Fruit fly (Drosophila melanogaster) whole organism, wandering third instar larva: Measurements from ENCODE around the gene escl.

Source experiments
- CG9705 ChIP-seq: fragments of 200-800 bp; sonication (Bioruptor generic); optimal IDR thresholded peaks from 2 replicates; lab custom pipeline; 2018; ENCODE audit warnings: missing biosample characterization, mild to moderate bottlenecking, missing genetic modification characterization
- CrebA ChIP-seq: fragments of 200-800 bp; sonication (Bioruptor generic); optimal IDR thresholded peaks from 2 replicates; lab custom pipeline; 2016; ENCODE audit warnings: missing biosample characterization, mild to moderate bottlenecking, missing genetic modification characterization, borderline replicate concordance
- HLH106 ChIP-seq: fragments of 200-800 bp; optimal IDR thresholded peaks from 3 replicates; lab custom pipeline; 2019; ENCODE audit warnings: missing biosample characterization, mild to moderate bottlenecking, missing genetic modification characterization, moderate library complexity
- Hnf4 ChIP-seq: fragments of 200-800 bp; sonication (Bioruptor generic); optimal IDR thresholded peaks from 2 replicates; lab custom pipeline; 2016; ENCODE audit warnings: missing biosample characterization, mild to moderate bottlenecking, missing genetic modification characterization
- Hr78 ChIP-seq: fragments of >200 bp; optimal IDR thresholded peaks from 2 replicates; lab custom pipeline; 2017; ENCODE audit warnings: missing biosample characterization, missing genetic modification characterization
- Hr83 ChIP-seq: fragments of 200-300 bp; sonication (Bioruptor generic); optimal IDR thresholded peaks from 2 replicates; lab custom pipeline; 2016; ENCODE audit warnings: missing biosample characterization, mild to moderate bottlenecking, missing genetic modification characterization, moderate library complexity; ENCODE audit not compliant: poor library complexity, severe bottlenecking
- Jra ChIP-seq: sonication (Bioruptor generic); optimal IDR thresholded peaks from 2 replicates; lab custom pipeline; 2016; ENCODE audit warnings: missing biosample characterization, missing genetic modification characterization
- N ChIP-seq: fragments of >200 bp; optimal IDR thresholded peaks from 2 replicates; lab custom pipeline; 2018; ENCODE audit warnings: missing biosample characterization, missing external identifiers, missing genetic modification characterization
- OdsH ChIP-seq: fragments of 200-800 bp; sonication (Bioruptor generic); optimal IDR thresholded peaks from 2 replicates; lab custom pipeline; 2016; ENCODE audit warnings: missing biosample characterization, mild to moderate bottlenecking, missing genetic modification characterization
- Rel ChIP-seq, 2 experiments: fragments of 200-800 bp; sonication (Bioruptor generic) in 1 of 2; optimal IDR thresholded peaks; 2 replicates in 1 of 2; 3 replicates in 1 of 2; lab custom pipeline; 2016 to 2019; ENCODE audit warnings: mild to moderate bottlenecking in 2 of 2, missing biosample characterization in 2 of 2, missing genetic modification characterization in 2 of 2, moderate library complexity in 1 of 2
- Sp1 ChIP-seq: fragments of 200-800 bp; sonication (Bioruptor generic); optimal IDR thresholded peaks from 3 replicates; lab custom pipeline; 2019; ENCODE audit warnings: missing biosample characterization, mild to moderate bottlenecking, missing genetic modification characterization, moderate library complexity
- br ChIP-seq: fragments of 200-800 bp; sonication (Bioruptor generic); optimal IDR thresholded peaks from 2 replicates; lab custom pipeline; 2016; ENCODE audit warnings: missing biosample characterization, missing genetic modification characterization
- brk ChIP-seq: fragments of 200-800 bp; sonication (Bioruptor generic); optimal IDR thresholded peaks from 2 replicates; lab custom pipeline; 2016; ENCODE audit warnings: missing biosample characterization, mild to moderate bottlenecking, missing genetic modification characterization
- dl ChIP-seq, 2 experiments: fragments of 175-275, 200-275 bp in 1 of 2; fragments of 200-275 bp in 1 of 2; sonication (Bioruptor generic); optimal IDR thresholded peaks; lab custom pipeline; 2018; ENCODE audit warnings: mild to moderate bottlenecking in 2 of 2, missing biosample characterization in 2 of 2, missing genetic modification characterization in 2 of 2, moderate library complexity in 2 of 2; ENCODE audit not compliant: partially characterized antibody in 2 of 2, insufficient read depth in 1 of 2
- dsf ChIP-seq: sonication (Bioruptor generic); optimal IDR thresholded peaks from 2 replicates; lab custom pipeline; 2016; ENCODE audit warnings: missing biosample characterization, missing genetic modification characterization, borderline replicate concordance
- ey ChIP-seq: fragments of 200-800 bp; sonication (Bioruptor generic); optimal IDR thresholded peaks from 2 replicates; lab custom pipeline; 2016; ENCODE audit warnings: missing biosample characterization, missing genetic modification characterization
- foxo ChIP-seq, 2 experiments: fragments of 200-800 bp; sonication (Bioruptor generic); optimal IDR thresholded peaks; 2 replicates in 1 of 2; 3 replicates in 1 of 2; lab custom pipeline; 2016 to 2017; ENCODE audit warnings: missing biosample characterization in 2 of 2, missing genetic modification characterization in 2 of 2
- fru ChIP-seq: fragments of 200-800 bp; sonication (Bioruptor generic); optimal IDR thresholded peaks from 3 replicates; lab custom pipeline; 2016; ENCODE audit warnings: missing biosample characterization, mild to moderate bottlenecking, missing genetic modification characterization
- h ChIP-seq: fragments of 200-800 bp; sonication (Bioruptor generic); optimal IDR thresholded peaks from 3 replicates; lab custom pipeline; 2016; ENCODE audit warnings: missing biosample characterization, mild to moderate bottlenecking, missing genetic modification characterization
- psq ChIP-seq: fragments of 200-800 bp; sonication (Bioruptor generic); optimal IDR thresholded peaks from 3 replicates; lab custom pipeline; 2017; ENCODE audit warnings: missing biosample characterization, mild to moderate bottlenecking, missing genetic modification characterization, moderate library complexity
- rgr ChIP-seq: fragments of 200-800 bp; sonication (Bioruptor generic); optimal IDR thresholded peaks from 3 replicates; lab custom pipeline; 2016; ENCODE audit warnings: missing biosample characterization, mild to moderate bottlenecking, missing genetic modification characterization
- sage ChIP-seq: fragments of 200-800 bp; sonication (Bioruptor generic); optimal IDR thresholded peaks from 2 replicates; lab custom pipeline; 2016; ENCODE audit warnings: missing biosample characterization, mild to moderate bottlenecking, missing genetic modification characterization
- tai ChIP-seq: sonication (Bioruptor generic); optimal IDR thresholded peaks from 2 replicates; lab custom pipeline; 2016; ENCODE audit warnings: missing biosample characterization, missing genetic modification characterization
- woc ChIP-seq: sonication (Bioruptor generic); optimal IDR thresholded peaks from 2 replicates; lab custom pipeline; 2016; ENCODE audit warnings: missing biosample characterization, mild to moderate bottlenecking, missing genetic modification characterization

Gene escl

dm6 chr2L:12013741-12014393 lies 23.1 kb downstream of the escl start:
- TF ChIP-seq HLH106 (tag; lab: Kevin White, UChicago) (peak; percentile 31), Rel (GFP tag; optimal IDR thresholded peaks at IDR 0.05; lab: Kevin White, UChicago) (no peak), Rel (tag; optimal IDR thresholded peaks at IDR 0.05; lab: Kevin White, UChicago) (peak; percentile 90), dsf (GFP tag; lab: Kevin White, UChicago) (no peak), dl (GFP tag; optimal IDR thresholded peaks at IDR 0.05; lab: Kevin White, UChicago; ENCODE audit: insufficient read depth in 1 of 2, partially characterized antibody in 2 of 2) (peak; percentile 27 to 31), OdsH (peak; percentile 1), Sp1 (GFP tag; lab: Kevin White, UChicago) (peak; percentile 6), fru (GFP tag; lab: Kevin White, UChicago) (peak; percentile 11), woc (GFP tag; lab: Kevin White, UChicago) (peak; percentile 4), CG9705 (GFP tag; lab: Kevin White, UChicago) (no peak), h (GFP tag; lab: Kevin White, UChicago) (peak; percentile 24), Hnf4 (GFP tag; lab: Kevin White, UChicago) (peak; percentile 78), psq (GFP tag; lab: Kevin White, UChicago) (peak; percentile 83), foxo (GFP tag; optimal IDR thresholded peaks at IDR 0.05; lab: Kevin White, UChicago) (peak in 1 of 2 experiments; percentile 9), Jra (GFP tag; lab: Kevin White, UChicago) (no peak)

- no peak for TF ChIP-seq Rel (GFP tag; optimal IDR thresholded peaks at IDR 0.05; lab: Kevin White, UChicago)
- peak; percentile 26 for TF ChIP-seq Rel (tag; optimal IDR thresholded peaks at IDR 0.05; lab: Kevin White, UChicago)
- TF ChIP-seq OdsH = no peak
- TF ChIP-seq Hr78 (GFP tag; lab: Kevin White, UChicago) = no peak
Measured at dm6 chr2L:12020735-12021134, 30.0 kb downstream of the escl start, which contains the start of gene Wdr81. Gene Wdr81, minus strand, starts transcription at chr2L:12020960.

- TF ChIP-seq fru (GFP tag; lab: Kevin White, UChicago) = peak; percentile 15
- TF ChIP-seq Sp1 (GFP tag; lab: Kevin White, UChicago) = peak; percentile 41
- TF ChIP-seq psq (GFP tag; lab: Kevin White, UChicago) = no peak
- peak; percentile 33 for TF ChIP-seq h (GFP tag; lab: Kevin White, UChicago)
- TF ChIP-seq rgr (GFP tag; lab: Kevin White, UChicago) = peak; percentile 58
- no peak for TF ChIP-seq brk (GFP tag; lab: Kevin White, UChicago)
- no peak for TF ChIP-seq tai (GFP tag; lab: Kevin White, UChicago)
- TF ChIP-seq Hr83 = peak; percentile 73
- TF ChIP-seq Jra (GFP tag; lab: Kevin White, UChicago) = peak; percentile 19
- TF ChIP-seq foxo (GFP tag; optimal IDR thresholded peaks at IDR 0.05; lab: Kevin White, UChicago) = peak in 1 of 2 experiments; percentile 19
- peak; percentile 49 for TF ChIP-seq OdsH
- peak; percentile 11 for TF ChIP-seq dsf (GFP tag; lab: Kevin White, UChicago)
- TF ChIP-seq ey (GFP tag; lab: Kevin White, UChicago) = peak; percentile 17
Measured at dm6 chr2L:12021193-12021592, 30.5 kb downstream of the escl start.

dm6 chr2L:12024104-12024503 lies 33.4 kb downstream of the escl start:
- no peak for TF ChIP-seq h (GFP tag; lab: Kevin White, UChicago)
- TF ChIP-seq foxo (GFP tag; optimal IDR thresholded peaks at IDR 0.05; lab: Kevin White, UChicago) = no peak
- no peak for TF ChIP-seq sage (GFP tag; lab: Kevin White, UChicago)
- TF ChIP-seq br (GFP tag; lab: Kevin White, UChicago) = no peak
- TF ChIP-seq CrebA (GFP tag; lab: Kevin White, UChicago) = no peak

- peak; percentile 19 for TF ChIP-seq Hnf4 (GFP tag; lab: Kevin White, UChicago)
- TF ChIP-seq woc (GFP tag; lab: Kevin White, UChicago) = peak; percentile 48
- TF ChIP-seq foxo (GFP tag; optimal IDR thresholded peaks at IDR 0.05; lab: Kevin White, UChicago) = peak in 1 of 2 experiments; percentile 15
- peak; percentile 35 for TF ChIP-seq psq (GFP tag; lab: Kevin White, UChicago)
- TF ChIP-seq ey (GFP tag; lab: Kevin White, UChicago) = peak; percentile 34
- no peak for TF ChIP-seq fru (GFP tag; lab: Kevin White, UChicago)
- peak; percentile 7 for TF ChIP-seq CG9705 (GFP tag; lab: Kevin White, UChicago)
- no peak for TF ChIP-seq N (GFP tag; lab: Kevin White, UChicago)
- peak; percentile 49 for TF ChIP-seq Sp1 (GFP tag; lab: Kevin White, UChicago)
- peak; percentile 49 for TF ChIP-seq rgr (GFP tag; lab: Kevin White, UChicago)
- peak; percentile 33 for TF ChIP-seq br (GFP tag; lab: Kevin White, UChicago)
- TF ChIP-seq HLH106 (tag; lab: Kevin White, UChicago) = peak; percentile 41
- no peak for TF ChIP-seq h (GFP tag; lab: Kevin White, UChicago)
Measured at dm6 chr2L:12025505-12025904, 34.8 kb downstream of the escl start.
